Worm (Caenorhabditis elegans) whole organism, L1 larva: Measurements from ENCODE around the gene srj-52.
A peak's percentile ranks its signal among the peaks of the same experiment; 100 is the strongest.

Source experiments
- F16B12.6 ChIP-seq: fragments of 150-350 bp; optimal IDR thresholded peaks from 2 replicates; lab custom pipeline; 2014; ENCODE audit warnings: missing biosample characterization, missing genetic modification characterization
- aha-1 ChIP-seq: fragments of 150-350 bp; optimal IDR thresholded peaks from 2 replicates; lab custom pipeline; 2014; ENCODE audit warnings: missing biosample characterization, missing genetic modification characterization
- ama-1 ChIP-seq: fragments of 150-350 bp; optimal IDR thresholded peaks from 2 replicates; lab custom pipeline; 2014
- blmp-1 ChIP-seq: fragments of 150-350 bp; optimal IDR thresholded peaks from 2 replicates; lab custom pipeline; 2014; ENCODE audit warnings: missing biosample characterization, missing genetic modification characterization
- ceh-63 ChIP-seq: fragments of 200-800 bp; sonication (Bioruptor generic); optimal IDR thresholded peaks from 2 replicates; lab custom pipeline; 2018; ENCODE audit warnings: mild to moderate bottlenecking, missing genetic modification characterization, missing compliant biosample characterization
- ceh-88 ChIP-seq: fragments of 200-800 bp; sonication (Bioruptor generic); IDR thresholded peaks from 2 replicates; pipeline ENCODE4 v1.3.6; 2022; ENCODE audit warnings: missing genetic modification characterization, missing compliant biosample characterization
- ces-1 ChIP-seq: fragments of 150-350 bp; optimal IDR thresholded peaks from 2 replicates; lab custom pipeline; 2014; ENCODE audit warnings: missing biosample characterization, missing genetic modification reagents, missing genetic modification characterization
- efl-3 ChIP-seq: fragments of 200-800 bp; sonication (Bioruptor generic); optimal IDR thresholded peaks from 2 replicates; lab custom pipeline; 2018; ENCODE audit warnings: mild to moderate bottlenecking, missing genetic modification characterization, missing compliant biosample characterization
- egl-13 ChIP-seq: sonication (generic microtip); optimal IDR thresholded peaks from 2 replicates; lab custom pipeline; 2016; ENCODE audit warnings: missing genotype, missing genetic modification reagents, missing genetic modification characterization, missing compliant biosample characterization
- egl-27 ChIP-seq, 2 experiments: fragments of 150-350 bp in 1 of 2; sonication (generic microtip); optimal IDR thresholded peaks; 3 replicates each; lab custom pipeline; 2017 to 2018; ENCODE audit warnings: missing biosample characterization in 2 of 2, missing genetic modification characterization in 2 of 2, missing genetic modification reagents in 2 of 2
- elt-2 ChIP-seq: sonication (generic microtip); optimal IDR thresholded peaks from 2 replicates; lab custom pipeline; 2016; ENCODE audit warnings: missing genetic modification characterization, mild to moderate bottlenecking, inconsistent platforms, missing compliant biosample characterization, missing genetic modification reagents
- fkh-4 ChIP-seq: sonication (generic microtip); optimal IDR thresholded peaks from 2 replicates; lab custom pipeline; 2016; ENCODE audit warnings: missing compliant biosample characterization, missing genetic modification characterization, borderline replicate concordance
- fos-1 ChIP-seq: fragments of 150-350 bp; optimal IDR thresholded peaks from 2 replicates; lab custom pipeline; 2014; ENCODE audit warnings: missing biosample characterization, missing genetic modification characterization
- grh-1 ChIP-seq: fragments of 200-800 bp; sonication (Bioruptor generic); IDR thresholded peaks from 2 replicates; pipeline ENCODE4 v1.3.6; 2022; ENCODE audit warnings: missing genetic modification reagents, missing genetic modification characterization, missing compliant biosample characterization
- hpl-2 ChIP-seq: fragments of 150-350 bp; optimal IDR thresholded peaks from 2 replicates; lab custom pipeline; 2014; ENCODE audit warnings: missing biosample characterization, missing genetic modification reagents, missing genetic modification characterization
- irx-1 ChIP-seq: sonication (generic microtip); optimal IDR thresholded peaks from 2 replicates; lab custom pipeline; 2016; ENCODE audit warnings: missing genetic modification characterization, missing compliant biosample characterization
- jun-1 ChIP-seq: fragments of 150-350 bp; optimal IDR thresholded peaks from 2 replicates; lab custom pipeline; 2014; ENCODE audit warnings: missing biosample characterization, missing genetic modification reagents, missing genetic modification characterization
- lin-13 ChIP-seq: fragments of 150-350 bp; optimal IDR thresholded peaks from 2 replicates; lab custom pipeline; 2014; ENCODE audit warnings: missing biosample characterization, missing genetic modification reagents, missing genetic modification characterization
- lin-15B ChIP-seq: fragments of 150-350 bp; sonication (generic microtip); optimal IDR thresholded peaks from 3 replicates; lab custom pipeline; 2014; ENCODE audit warnings: missing biosample characterization, missing genetic modification characterization
- lin-35 ChIP-seq, 2 experiments: fragments of 150-350 bp; optimal IDR thresholded peaks; 2 replicates each; lab custom pipeline; 2014; ENCODE audit warnings: missing biosample characterization in 2 of 2, missing genetic modification characterization in 2 of 2, missing genetic modification reagents in 2 of 2
- lin-39 ChIP-seq: fragments of 150-350 bp; optimal IDR thresholded peaks from 2 replicates; lab custom pipeline; 2014; ENCODE audit warnings: missing biosample characterization, missing genetic modification reagents, missing genetic modification characterization
- lsy-2 ChIP-seq, 2 experiments: fragments of 150-350 bp; optimal IDR thresholded peaks; 2 replicates each; lab custom pipeline; 2014; ENCODE audit warnings: missing biosample characterization in 2 of 2, missing genetic modification characterization in 2 of 2
- mab-9 ChIP-seq: fragments of 200-800 bp; sonication (Bioruptor generic); IDR thresholded peaks from 2 replicates; pipeline ENCODE4 v1.3.6; 2022; ENCODE audit warnings: missing genetic modification reagents, missing genetic modification characterization, missing compliant biosample characterization
- mdl-1 ChIP-seq, 2 experiments: fragments of 150-350 bp; optimal IDR thresholded peaks; 2 replicates each; lab custom pipeline; 2014 to 2017; ENCODE audit warnings: missing biosample characterization in 2 of 2, missing genetic modification characterization in 2 of 2, inconsistent platforms in 1 of 2
- mef-2 ChIP-seq: fragments of 150-350 bp; optimal IDR thresholded peaks from 2 replicates; lab custom pipeline; 2014; ENCODE audit warnings: missing biosample characterization, missing genetic modification characterization
- mep-1 ChIP-seq: fragments of 150-350 bp; optimal IDR thresholded peaks from 2 replicates; lab custom pipeline; 2014; ENCODE audit warnings: missing biosample characterization, missing genetic modification characterization
- nhr-12 ChIP-seq: sonication (generic microtip); optimal IDR thresholded peaks from 2 replicates; lab custom pipeline; 2017; ENCODE audit warnings: missing biosample characterization, missing genetic modification characterization
- nhr-19 ChIP-seq: fragments of 200-800 bp; sonication (Bioruptor generic); conservative IDR thresholded peaks from 2 replicates; pipeline ENCODE4 v1.3.6; 2022; ENCODE audit warnings: missing genetic modification characterization, missing compliant biosample characterization
- nhr-20 ChIP-seq: sonication (generic microtip); optimal IDR thresholded peaks from 2 replicates; lab custom pipeline; 2016; ENCODE audit warnings: mild to moderate bottlenecking, missing genetic modification characterization, missing compliant biosample characterization
- nhr-28 ChIP-seq: fragments of 150-350 bp; optimal IDR thresholded peaks from 2 replicates; lab custom pipeline; 2014; ENCODE audit warnings: missing biosample characterization, missing genetic modification characterization
- nhr-84 ChIP-seq: sonication (generic microtip); optimal IDR thresholded peaks from 2 replicates; lab custom pipeline; 2017; ENCODE audit warnings: missing biosample characterization, missing genetic modification characterization
- pax-3 ChIP-seq: fragments of 200-800 bp; sonication (Bioruptor generic); optimal IDR thresholded peaks from 2 replicates; lab custom pipeline; 2018; ENCODE audit warnings: mild to moderate bottlenecking, missing genetic modification characterization, moderate library complexity, missing compliant biosample characterization
- pqm-1 ChIP-seq: sonication (generic microtip); optimal IDR thresholded peaks from 3 replicates; lab custom pipeline; 2017; ENCODE audit warnings: missing biosample characterization, missing genetic modification characterization
- snu-23 ChIP-seq: sonication (generic microtip); optimal IDR thresholded peaks from 2 replicates; lab custom pipeline; 2016; ENCODE audit warnings: missing genetic modification characterization, missing compliant biosample characterization
- sup-37 ChIP-seq: fragments of 200-800 bp; sonication (Bioruptor generic); optimal IDR thresholded peaks from 2 replicates; lab custom pipeline; 2018; ENCODE audit warnings: mild to moderate bottlenecking, missing genetic modification characterization, missing compliant biosample characterization
- unc-130 ChIP-seq: fragments of 150-350 bp; optimal IDR thresholded peaks from 2 replicates; lab custom pipeline; 2017; ENCODE audit warnings: missing biosample characterization, missing genetic modification characterization, inconsistent platforms
- unc-30 ChIP-seq: sonication (generic microtip); optimal IDR thresholded peaks from 2 replicates; lab custom pipeline; 2017; ENCODE audit warnings: missing biosample characterization, missing genetic modification characterization
- unc-62 ChIP-seq: fragments of 150-350 bp; optimal IDR thresholded peaks from 2 replicates; lab custom pipeline; 2014; ENCODE audit warnings: missing biosample characterization, missing genetic modification reagents, missing genetic modification characterization
- unc-86 ChIP-seq: sonication (generic microtip); optimal IDR thresholded peaks from 2 replicates; lab custom pipeline; 2016; ENCODE audit warnings: missing genetic modification characterization, missing compliant biosample characterization
- ztf-11 ChIP-seq, 2 experiments: sonication (generic microtip); optimal IDR thresholded peaks; 2 replicates each; lab custom pipeline; 2016 to 2017; ENCODE audit warnings: missing genetic modification characterization in 2 of 2, missing biosample characterization in 1 of 2, missing compliant biosample characterization in 1 of 2

Gene srj-52

ce11 chrV:728822-729493 is 33.1 kb upstream of the srj-52 start (continued):
- TF ChIP-seq aha-1 (tag; lab: Kevin White, UChicago) (no peak), sup-37 (GFP tag; lab: Kevin White, UChicago) (peak; percentile 40), jun-1 (tag; lab: Kevin White, UChicago) (no peak), lin-13 (GFP tag; lab: Kevin White, UChicago) (no peak), mep-1 (tag; lab: Kevin White, UChicago) (peak; percentile 47), nhr-20 (tag; lab: Kevin White, UChicago) (peak; percentile 84), nhr-28 (tag; lab: Kevin White, UChicago) (no peak), egl-27 (tag; optimal IDR thresholded peaks at IDR 0.05; lab: Kevin White, UChicago) (no peak), F16B12.6 (tag; lab: Kevin White, UChicago) (no peak), ceh-88 (GFP tag; lab: Robert Waterston, UW) (peak; percentile 40; the same call in 1 of the 2 replicates), lin-15B (tag; lab: Kevin White, UChicago) (no peak), ztf-11 (tag; optimal IDR thresholded peaks at IDR 0.05; lab: Kevin White, UChicago) (no peak), grh-1 (peak; percentile 30; the same call in 1 of the 2 replicates), nhr-12 (tag; lab: Kevin White, UChicago) (no peak), ceh-63 (GFP tag; lab: Kevin White, UChicago) (no peak), unc-86 (tag; lab: Kevin White, UChicago) (no peak), efl-3 (GFP tag; lab: Kevin White, UChicago) (no peak), mef-2 (tag; lab: Kevin White, UChicago) (no peak), mab-9 (GFP tag; lab: Robert Waterston, UW) (no peak), nhr-19 (peak; percentile 93), pqm-1 (tag; lab: Kevin White, UChicago) (no peak), pax-3 (tag; lab: Kevin White, UChicago) (no peak), blmp-1 (tag; lab: Kevin White, UChicago) (peak; percentile 54), fkh-4 (tag; lab: Kevin White, UChicago) (no peak), ces-1 (no peak), unc-62 (GFP tag; lab: Kevin White, UChicago) (no peak), ama-1 (lab: Kevin White, UChicago) (peak; percentile 79), elt-2 (tag; lab: Kevin White, UChicago) (peak; percentile 7), lin-35 (GFP tag; optimal IDR thresholded peaks at IDR 0.05; lab: Kevin White, UChicago) (peak in 1 of 2 experiments; percentile 76), irx-1 (tag; lab: Kevin White, UChicago) (peak; percentile 28), lin-39 (no peak), unc-130 (peak; percentile 68), nhr-84 (tag; lab: Kevin White, UChicago) (no peak), hpl-2 (GFP tag; lab: Kevin White, UChicago) (no peak), egl-13 (no peak), snu-23 (peak; percentile 82), fos-1 (tag; lab: Kevin White, UChicago) (no peak), mdl-1 (tag; optimal IDR thresholded peaks at IDR 0.05; lab: Kevin White, UChicago) (peak in 1 of 2 experiments; percentile 86), lsy-2 (tag; optimal IDR thresholded peaks at IDR 0.05; lab: Kevin White, UChicago) (peak; percentile 38 to 62), unc-30 (tag; lab: Kevin White, UChicago) (no peak)
- TF ChIP-seq, all 84 proteins: peak for 31
